Fruit fly (Drosophila melanogaster) whole organism, embryonic: ENCODE measurements around the gene HERC2.
A peak's percentile ranks its signal among the peaks of the same experiment; 100 is the strongest.

ENCODE experiments used
- Atf6 ChIP-seq: fragments of 200-800 bp; sonication (Bioruptor generic); IDR thresholded peaks from 2 replicates; pipeline ENCODE4 v1.3.6; 2022; ENCODE audit warnings: missing biosample characterization, missing genetic modification characterization
- C15 ChIP-seq: fragments of 200-800 bp; sonication (Bioruptor generic); IDR thresholded peaks from 3 replicates; pipeline ENCODE4 v1.3.6; 2022; ENCODE audit warnings: missing biosample characterization, missing genetic modification characterization
- CG10147 ChIP-seq: fragments of 200-800 bp; sonication (Bioruptor generic); optimal IDR thresholded peaks from 2 replicates; lab custom pipeline; 2019; ENCODE audit warnings: missing biosample characterization, mild to moderate bottlenecking, missing genetic modification characterization, moderate library complexity
- CG10267 ChIP-seq: fragments of 200-800 bp; sonication (Bioruptor generic); optimal IDR thresholded peaks from 2 replicates; lab custom pipeline; 2018; ENCODE audit warnings: missing biosample characterization, mild to moderate bottlenecking, missing genetic modification characterization, moderate library complexity
- CG10543 ChIP-seq: fragments of 200-800 bp; sonication (Bioruptor generic); optimal IDR thresholded peaks from 3 replicates; lab custom pipeline; 2017; ENCODE audit warnings: missing biosample characterization, mild to moderate bottlenecking, missing genetic modification characterization, moderate library complexity
- CG11560 ChIP-seq: fragments of 200-800 bp; sonication (Bioruptor generic); IDR thresholded peaks from 3 replicates; pipeline ENCODE4 v1.3.6; 2022; ENCODE audit warnings: missing biosample characterization, missing genetic modification characterization
- CG12744 ChIP-seq: fragments of 200-800 bp; sonication (Bioruptor generic); optimal IDR thresholded peaks from 2 replicates; lab custom pipeline; 2016; ENCODE audit warnings: missing biosample characterization, missing genetic modification characterization
- CG15269 ChIP-seq: fragments of 200-800 bp; sonication (Bioruptor generic); optimal IDR thresholded peaks from 2 replicates; lab custom pipeline; 2018; ENCODE audit warnings: missing biosample characterization, mild to moderate bottlenecking, missing genetic modification characterization, moderate library complexity
- CG15601 ChIP-seq: fragments of 200-800 bp; sonication (Bioruptor generic); optimal IDR thresholded peaks from 3 replicates; lab custom pipeline; 2019; ENCODE audit warnings: missing biosample characterization, mild to moderate bottlenecking, missing genetic modification characterization, moderate library complexity
- CG17359 ChIP-seq: fragments of 200-800 bp; sonication (Bioruptor generic); optimal IDR thresholded peaks from 3 replicates; lab custom pipeline; 2018; ENCODE audit warnings: missing biosample characterization, mild to moderate bottlenecking, missing genetic modification characterization, moderate library complexity
- CG17829 ChIP-seq: fragments of 200-800 bp; optimal IDR thresholded peaks from 2 replicates; lab custom pipeline; 2019; ENCODE audit warnings: missing biosample characterization, mild to moderate bottlenecking, missing genetic modification characterization, moderate library complexity
- CG2129 ChIP-seq: fragments of 200-800 bp; sonication (Bioruptor generic); IDR thresholded peaks from 2 replicates; pipeline ENCODE4 v1.3.6; 2022; ENCODE audit warnings: missing biosample characterization, missing genetic modification characterization; ENCODE audit not compliant: partially characterized antibody
- CG2199 ChIP-seq: fragments of 200-800 bp; sonication (Bioruptor generic); IDR thresholded peaks from 3 replicates; pipeline ENCODE4 v1.3.6; 2022; ENCODE audit warnings: missing biosample characterization, missing genetic modification characterization
- CG2889 ChIP-seq: fragments of 200-800 bp; sonication (Bioruptor generic); IDR thresholded peaks from 3 replicates; pipeline ENCODE4 v1.3.6; 2022; ENCODE audit warnings: missing biosample characterization, missing genetic modification characterization
- CG31224 ChIP-seq: fragments of 200-800 bp; sonication (Bioruptor generic); IDR thresholded peaks from 2 replicates; pipeline ENCODE4 v1.3.6; 2022; ENCODE audit warnings: missing biosample characterization, missing genetic modification characterization
- CG3281 ChIP-seq: fragments of 200-800 bp; sonication (Bioruptor generic); optimal IDR thresholded peaks from 3 replicates; lab custom pipeline; 2017; ENCODE audit warnings: missing biosample characterization, mild to moderate bottlenecking, missing genetic modification characterization
- CG33557 ChIP-seq: fragments of 200-800 bp; sonication (Bioruptor generic); optimal IDR thresholded peaks from 2 replicates; lab custom pipeline; 2019; ENCODE audit warnings: missing biosample characterization, mild to moderate bottlenecking, missing genetic modification characterization, moderate library complexity
- CG34376 ChIP-seq: fragments of 200-800 bp; sonication (Bioruptor generic); optimal IDR thresholded peaks from 2 replicates; lab custom pipeline; 2018; ENCODE audit warnings: missing biosample characterization, mild to moderate bottlenecking, missing genetic modification characterization
- CG4404 ChIP-seq: fragments of 200-800 bp; sonication (Bioruptor generic); IDR thresholded peaks from 2 replicates; pipeline ENCODE4 v1.3.6; 2022; ENCODE audit warnings: missing biosample characterization, missing genetic modification characterization
- CG4617 ChIP-seq: fragments of 200-800 bp; sonication (Bioruptor generic); optimal IDR thresholded peaks from 3 replicates; lab custom pipeline; 2016; ENCODE audit warnings: missing biosample characterization, missing genetic modification characterization, borderline replicate concordance
- CG7987 ChIP-seq: fragments of 200-800 bp; sonication (Bioruptor generic); optimal IDR thresholded peaks from 2 replicates; lab custom pipeline; 2018; ENCODE audit warnings: missing biosample characterization, mild to moderate bottlenecking, missing genetic modification characterization, moderate library complexity
- CG8944 ChIP-seq: fragments of 200-800 bp; sonication (Bioruptor generic); optimal IDR thresholded peaks from 3 replicates; lab custom pipeline; 2016; ENCODE audit warnings: missing biosample characterization, missing genetic modification characterization
- CG9817 ChIP-seq: fragments of 200-800 bp; sonication (Bioruptor generic); optimal IDR thresholded peaks from 2 replicates; lab custom pipeline; 2018; ENCODE audit warnings: missing biosample characterization, mild to moderate bottlenecking, missing genetic modification characterization, moderate library complexity
- CG9932 ChIP-seq: fragments of 200-800 bp; sonication (Bioruptor generic); IDR thresholded peaks from 2 replicates; pipeline ENCODE4 v1.3.6; 2022; ENCODE audit warnings: missing biosample characterization, missing genetic modification characterization
- CkIIα-i1 ChIP-seq: fragments of 200-800 bp; sonication (Bioruptor generic); IDR thresholded peaks from 2 replicates; pipeline ENCODE4 v1.3.6; 2022; ENCODE audit warnings: missing biosample characterization, missing genetic modification characterization
- CrebB ChIP-seq: fragments of 200-800 bp; sonication (Bioruptor generic); optimal IDR thresholded peaks from 3 replicates; lab custom pipeline; 2018; ENCODE audit warnings: missing biosample characterization, mild to moderate bottlenecking, missing genetic modification characterization
- D19B ChIP-seq: fragments of 200-800 bp; sonication (Bioruptor generic); optimal IDR thresholded peaks from 2 replicates; lab custom pipeline; 2017; ENCODE audit warnings: missing biosample characterization, mild to moderate bottlenecking, missing genetic modification characterization
- Dbx ChIP-seq: fragments of 200-800 bp; sonication (Bioruptor generic); IDR thresholded peaks from 3 replicates; pipeline ENCODE4 v1.3.6; 2022; ENCODE audit warnings: missing biosample characterization, missing genetic modification characterization
- Deaf1 ChIP-seq: fragments of 200-800 bp; optimal IDR thresholded peaks from 3 replicates; lab custom pipeline; 2019; ENCODE audit warnings: missing biosample characterization, mild to moderate bottlenecking, missing genetic modification characterization, moderate library complexity
- Elba2 ChIP-seq: fragments of 200-800 bp; sonication (Bioruptor generic); optimal IDR thresholded peaks from 3 replicates; lab custom pipeline; 2016; ENCODE audit warnings: missing biosample characterization, missing genetic modification characterization
- Ets65A ChIP-seq: fragments of 200-800 bp; sonication (Bioruptor generic); peaks from one replicate; lab custom pipeline; 2016; ENCODE audit warnings: missing biosample characterization, missing genetic modification characterization
- H2.0 ChIP-seq: fragments of 200-800 bp; sonication (Bioruptor generic); IDR thresholded peaks from 2 replicates; pipeline ENCODE4 v1.3.6; 2022; ENCODE audit warnings: missing biosample characterization, missing genetic modification characterization
- HHEX ChIP-seq: fragments of 200-800 bp; sonication (Bioruptor generic); optimal IDR thresholded peaks from 3 replicates; lab custom pipeline; 2017; ENCODE audit warnings: missing biosample characterization, mild to moderate bottlenecking, missing genetic modification characterization, missing genetic modification reagents
- Hand ChIP-seq: fragments of 200-800 bp; sonication (Bioruptor generic); optimal IDR thresholded peaks from 2 replicates; lab custom pipeline; 2017; ENCODE audit warnings: mild to moderate bottlenecking, missing biosample characterization, missing genetic modification reagents, missing genetic modification characterization
- Hmr ChIP-seq: fragments of 200-800 bp; sonication (Bioruptor generic); optimal IDR thresholded peaks from 3 replicates; lab custom pipeline; 2017; ENCODE audit warnings: mild to moderate bottlenecking, missing biosample characterization, missing genetic modification reagents, missing genetic modification characterization
- Hr39 ChIP-seq: fragments of >200 bp; optimal IDR thresholded peaks from 2 replicates; lab custom pipeline; 2017
- Lhr ChIP-seq: fragments of 200-800 bp; sonication (Bioruptor generic); optimal IDR thresholded peaks from 3 replicates; lab custom pipeline; 2017; ENCODE audit warnings: mild to moderate bottlenecking, missing biosample characterization, missing genetic modification reagents, missing genetic modification characterization
- PHDP ChIP-seq: fragments of 200-800 bp; sonication (Bioruptor generic); optimal IDR thresholded peaks from 3 replicates; lab custom pipeline; 2018; ENCODE audit warnings: missing biosample characterization, mild to moderate bottlenecking, missing genetic modification characterization, moderate library complexity
- Rfx ChIP-seq: fragments of 200-800 bp; sonication (Bioruptor generic); IDR thresholded peaks from 2 replicates; pipeline ENCODE4 v1.3.6; 2022; ENCODE audit warnings: missing biosample characterization, missing genetic modification characterization
- abd-A ChIP-seq: fragments of 200-800 bp; sonication (Bioruptor generic); optimal IDR thresholded peaks from 3 replicates; lab custom pipeline; 2019; ENCODE audit warnings: missing biosample characterization, mild to moderate bottlenecking, missing genetic modification characterization, moderate library complexity
- bsh ChIP-seq, 2 experiments: fragments of 200-800 bp; sonication (Bioruptor generic); optimal IDR thresholded peaks; 2 replicates each; lab custom pipeline; 2017 to 2018; ENCODE audit warnings: mild to moderate bottlenecking in 2 of 2, missing biosample characterization in 2 of 2, missing genetic modification characterization in 2 of 2, moderate library complexity in 1 of 2
- fru ChIP-seq: fragments of >200 bp; optimal IDR thresholded peaks from 2 replicates; lab custom pipeline; 2017
- ham ChIP-seq: fragments of 200-800 bp; sonication (Bioruptor generic); IDR thresholded peaks from 2 replicates; pipeline ENCODE4 v1.3.6; 2022; ENCODE audit warnings: missing biosample characterization, missing genetic modification characterization
- lab ChIP-seq: fragments of 200-800 bp; sonication (Bioruptor generic); optimal IDR thresholded peaks from 3 replicates; lab custom pipeline; 2017; ENCODE audit warnings: missing biosample characterization, missing genetic modification characterization, mild to moderate bottlenecking, moderate library complexity, missing genetic modification reagents
- pum ChIP-seq: fragments of 200-800 bp; sonication (Bioruptor generic); optimal IDR thresholded peaks from 2 replicates; lab custom pipeline; 2016; ENCODE audit warnings: missing biosample characterization, missing genetic modification characterization
- sob ChIP-seq: fragments of 200-800 bp; sonication (Bioruptor generic); IDR thresholded peaks from 2 replicates; pipeline ENCODE4 v1.3.6; 2022; ENCODE audit warnings: missing biosample characterization, missing genetic modification characterization
- tgo ChIP-seq: fragments of 200-800 bp; sonication (Bioruptor generic); IDR thresholded peaks from 3 replicates; pipeline ENCODE4 v1.3.6; 2022; ENCODE audit warnings: missing biosample characterization, missing genetic modification characterization
- vfl ChIP-seq: fragments of 200-800 bp; sonication (Bioruptor generic); optimal IDR thresholded peaks from 2 replicates; lab custom pipeline; 2016; ENCODE audit warnings: missing biosample characterization, missing genetic modification characterization
- yki ChIP-seq: fragments of >200 bp; optimal IDR thresholded peaks from 3 replicates; lab custom pipeline; 2018
- zen ChIP-seq: fragments of 200-800 bp; sonication (Bioruptor generic); optimal IDR thresholded peaks from 3 replicates; lab custom pipeline; 2018; ENCODE audit warnings: missing biosample characterization, mild to moderate bottlenecking, missing genetic modification characterization, moderate library complexity
- zen2 ChIP-seq: fragments of 200-800 bp; sonication (Bioruptor generic); IDR thresholded peaks from 3 replicates; pipeline ENCODE4 v1.3.6; 2022; ENCODE audit warnings: missing biosample characterization, missing genetic modification characterization; ENCODE audit not compliant: partially characterized antibody
- zf30C ChIP-seq: fragments of 200-800 bp; sonication (Bioruptor generic); optimal IDR thresholded peaks from 3 replicates; lab custom pipeline; 2018; ENCODE audit warnings: missing biosample characterization, mild to moderate bottlenecking, missing genetic modification characterization

The HERC2 gene

dm6 chrX:20434534-20434933 is 40.3 kb downstream of the HERC2 start (continued):
- no peak for TF ChIP-seq Elba2 (GFP tag; lab: Kevin White, UChicago)
- peak; percentile 17 for TF ChIP-seq CG10147
- TF ChIP-seq lab (GFP tag; lab: Kevin White, UChicago) = peak; percentile 69
- no peak for TF ChIP-seq CG7987 (GFP tag; lab: Kevin White, UChicago)
- no peak for TF ChIP-seq C15 (GFP tag; lab: Robert Waterston, UW)
- TF ChIP-seq D19B (GFP tag; lab: Kevin White, UChicago) = no peak
- peak; percentile 53 for TF ChIP-seq abd-A (tag; lab: Kevin White, UChicago)
- peak; percentile 60 for TF ChIP-seq Atf6
- TF ChIP-seq CG8944 (GFP tag; lab: Kevin White, UChicago) = no peak
- peak; percentile 31 for TF ChIP-seq CG9932 (GFP tag; lab: Robert Waterston, UW)
- peak; percentile 40 for TF ChIP-seq CG9817 (tag; lab: Kevin White, UChicago)
- TF ChIP-seq Dbx (GFP tag; lab: Robert Waterston, UW) = 0 out of 3 replicates have a peak, but pooled peaks have one; percentile 31
- no peak for TF ChIP-seq CG10267 (tag; lab: Kevin White, UChicago)
- peak; percentile 24 for TF ChIP-seq Hand (GFP tag; lab: Kevin White, UChicago)
- 0 out of 2 replicates have a peak, but pooled peaks have one; percentile 7 for TF ChIP-seq Rfx
- TF ChIP-seq zf30C (GFP tag; lab: Kevin White, UChicago) = peak; percentile 50
- TF ChIP-seq CG33557 = no peak
- TF ChIP-seq H2.0 (GFP tag; lab: Robert Waterston, UW) = no peak
- TF ChIP-seq CG10543 (GFP tag; lab: Kevin White, UChicago) = peak; percentile 64
- no peak for TF ChIP-seq CG4617 (GFP tag; lab: Kevin White, UChicago)
- peak; percentile 68 for TF ChIP-seq Hmr (GFP tag; lab: Kevin White, UChicago)
- TF ChIP-seq fru (lab: Kevin White, UChicago) = no peak
- TF ChIP-seq CG17829 (tag; lab: Kevin White, UChicago) = no peak
- TF ChIP-seq CG15601 = no peak
- TF ChIP-seq CG15269 (tag; lab: Kevin White, UChicago) = peak; percentile 45
- no peak for TF ChIP-seq CG2889 (GFP tag; lab: Robert Waterston, UW)
- TF ChIP-seq CG2199 (GFP tag; lab: Robert Waterston, UW) = no peak
- TF ChIP-seq CG34376 (GFP tag; lab: Kevin White, UChicago) = peak; percentile 35
- TF ChIP-seq pum (GFP tag; lab: Kevin White, UChicago) = peak; percentile 11
- no peak for TF ChIP-seq ham (GFP tag; lab: Robert Waterston, UW)
- no peak for TF ChIP-seq zen2
- no peak for TF ChIP-seq CG4404 (GFP tag; lab: Robert Waterston, UW)
- TF ChIP-seq PHDP (tag; lab: Kevin White, UChicago) = peak; percentile 33
- no peak for TF ChIP-seq CG2129 (GFP tag; lab: Robert Waterston, UW)
- TF ChIP-seq CkIIα-i1 (GFP tag; lab: Robert Waterston, UW) = no peak
- TF ChIP-seq vfl (GFP tag; lab: Kevin White, UChicago) = no peak
- peak; percentile 50 for TF ChIP-seq CG3281 (GFP tag; lab: Kevin White, UChicago)
- TF ChIP-seq Deaf1 = peak; percentile 2
- 0 out of 3 replicates have a peak, but pooled peaks have one; percentile 32 for TF ChIP-seq CG11560 (tag; lab: Robert Waterston, UW)
- TF ChIP-seq CrebB (tag; lab: Kevin White, UChicago) = no peak
- peak; percentile 83 for TF ChIP-seq Ets65A
- no peak for TF ChIP-seq Lhr (GFP tag; lab: Kevin White, UChicago)
- TF ChIP-seq tgo (GFP tag; lab: Robert Waterston, UW) = 0 out of 3 replicates have a peak, but pooled peaks have one; percentile 35
- TF ChIP-seq Hr39 = no peak
- TF ChIP-seq CG12744 (GFP tag; lab: Kevin White, UChicago) = no peak
- peak; percentile 13 for TF ChIP-seq CG17359 (tag; lab: Kevin White, UChicago)
- peak; percentile 23 for TF ChIP-seq HHEX
- 0 out of 2 replicates have a peak, but pooled peaks have one; percentile 33 for TF ChIP-seq sob (GFP tag; lab: Robert Waterston, UW)
- no peak for TF ChIP-seq zen (tag; lab: Kevin White, UChicago)
- TF ChIP-seq CG31224 (GFP tag; lab: Robert Waterston, UW) = no peak
- TF ChIP-seq bsh (GFP tag; optimal IDR thresholded peaks at IDR 0.05; lab: Kevin White, UChicago) = no peak
- no peak for TF ChIP-seq yki (lab: Kevin White, UChicago)
